Worm (Caenorhabditis elegans): ENCODE results near the gene oac-55.

- TF ChIP-seq nhr-111 (GFP tag; optimal IDR thresholded peaks at IDR 0.05) (no peak), hlh-11 (tag; optimal IDR thresholded peaks at IDR 0.05) (no peak), dmd-6 (GFP tag; IDR thresholded peaks at IDR 0.05) (no peak), Y48G9A.11 (GFP tag; IDR thresholded peaks at IDR 0.05) (no peak), egl-27 (tag; optimal IDR thresholded peaks at IDR 0.05) (no peak), ZK546.5 (tag; optimal IDR thresholded peaks at IDR 0.05) (no peak), nhr-237 (tag; optimal IDR thresholded peaks at IDR 0.05) (no peak), mes-2 (tag; optimal IDR thresholded peaks at IDR 0.05; ENCODE audit: poor library complexity, severe bottlenecking) (no peak), mep-1 (tag; optimal IDR thresholded peaks at IDR 0.05) (no peak), unc-62 (GFP tag; optimal IDR thresholded peaks at IDR 0.05 in 1 of 2) (no peak), unc-62 (tag; optimal IDR thresholded peaks at IDR 0.05) (no peak), vab-7 (GFP tag; IDR thresholded peaks at IDR 0.05) (no peak), nhr-41 (GFP tag; IDR thresholded peaks at IDR 0.05) (no peak), ceh-44 (GFP tag; IDR thresholded peaks at IDR 0.05) (no peak)
These were observed 49.1 kb downstream of the oac-55 start for ce11 chrV:3810035-3810434.
